Fruit fly (Drosophila melanogaster): ENCODE results near the gene CG9921.
A peak's percentile ranks its signal among the peaks of the same experiment; 100 is the strongest.

The CG9921 gene

dm6 chrX:16350062-16350461, 16.7 kb upstream of the CG9921 start, which contains the start of gene sl (continued):
- TF ChIP-seq lola (GFP tag; optimal IDR thresholded peaks at IDR 0.05), result no peak
- TF ChIP-seq HLH54F (GFP tag; optimal IDR thresholded peaks at IDR 0.05), result no peak
- TF ChIP-seq Awh (GFP tag; IDR thresholded peaks at IDR 0.05), result no peak
- TF ChIP-seq CG2129 (GFP tag; IDR thresholded peaks at IDR 0.05; ENCODE audit: partially characterized antibody), result no peak
- TF ChIP-seq CG6689 (GFP tag; IDR thresholded peaks at IDR 0.05), result no peak
- TF ChIP-seq CG6272 (GFP tag; IDR thresholded peaks at IDR 0.05), result no peak
- 0 out of 3 replicates have a peak, but pooled peaks have one; percentile 10 for TF ChIP-seq otp (GFP tag; IDR thresholded peaks at IDR 0.05)
- TF ChIP-seq B-H2 (GFP tag; optimal IDR thresholded peaks at IDR 0.05), result no peak
- TF ChIP-seq ewg (GFP tag; optimal IDR thresholded peaks at IDR 0.05), result no peak
- no peak for TF ChIP-seq al (GFP tag; IDR thresholded peaks at IDR 0.05)
- TF ChIP-seq CG2116 (GFP tag; optimal IDR thresholded peaks at IDR 0.05), result no peak
- peak; percentile 37 for TF ChIP-seq mam (GFP tag; optimal IDR thresholded peaks at IDR 0.05)
- TF ChIP-seq HLH3B (GFP tag; IDR thresholded peaks at IDR 0.05), result no peak
- TF ChIP-seq kah (GFP tag; optimal IDR thresholded peaks at IDR 0.05), result no peak
- 0 out of 4 replicates have a peak, but pooled peaks have one; percentile 47 for TF ChIP-seq chinmo (GFP tag; IDR thresholded peaks at IDR 0.05; ENCODE audit: partially characterized antibody)
- TF ChIP-seq Gug (GFP tag; IDR thresholded peaks at IDR 0.05), result no peak; the same call in 3 of the 4 replicates
- TF ChIP-seq run (tag; optimal IDR thresholded peaks at IDR 0.05), result no peak
- no peak for TF ChIP-seq caup (GFP tag; optimal IDR thresholded peaks at IDR 0.05; ENCODE audit: severe bottlenecking)
- TF ChIP-seq psq (GFP tag; optimal IDR thresholded peaks at IDR 0.05), result no peak
- peak; percentile 23 for TF ChIP-seq Xbp1 (GFP tag; optimal IDR thresholded peaks at IDR 0.05)
- TF ChIP-seq D19B (GFP tag; optimal IDR thresholded peaks at IDR 0.05), result no peak
- TF ChIP-seq Nf-YC (tag; optimal IDR thresholded peaks at IDR 0.05), result no peak
- TF ChIP-seq Dll (GFP tag; IDR thresholded peaks at IDR 0.05; ENCODE audit: partially characterized antibody), result no peak
- TF ChIP-seq CG1603 (tag; optimal IDR thresholded peaks at IDR 0.05), result no peak
- no peak for TF ChIP-seq CG17385 (GFP tag; optimal IDR thresholded peaks at IDR 0.05)
- TF ChIP-seq CG17829 (tag; optimal IDR thresholded peaks at IDR 0.05), result peak; percentile 44
- peak; percentile 47 for TF ChIP-seq lilli (GFP tag; optimal IDR thresholded peaks at IDR 0.05)
- no peak for TF ChIP-seq CG18011 (GFP tag; optimal IDR thresholded peaks at IDR 0.05)
- TF ChIP-seq ase (GFP tag; IDR thresholded peaks at IDR 0.05), result no peak
- no peak for TF ChIP-seq CG43689 (GFP tag; IDR thresholded peaks at IDR 0.05)
- TF ChIP-seq stwl (tag; optimal IDR thresholded peaks at IDR 0.05), result peak; percentile 95
- no peak for TF ChIP-seq prd (optimal IDR thresholded peaks at IDR 0.05)
- no peak for TF ChIP-seq prd (GFP tag; IDR thresholded peaks at IDR 0.05)
- TF ChIP-seq CG13775 (GFP tag; optimal IDR thresholded peaks at IDR 0.05), result no peak
- no peak for TF ChIP-seq NC2α (GFP tag; optimal IDR thresholded peaks at IDR 0.05)
- no peak for TF ChIP-seq CG10321 (GFP tag; IDR thresholded peaks at IDR 0.05)
- TF ChIP-seq Six4 (GFP tag; optimal IDR thresholded peaks at IDR 0.05), result no peak
- no peak for TF ChIP-seq CG2678 (tag; optimal IDR thresholded peaks at IDR 0.05)
- TF ChIP-seq da (GFP tag; optimal IDR thresholded peaks at IDR 0.05), result no peak
- TF ChIP-seq gt (GFP tag; IDR thresholded peaks at IDR 0.05), result no peak
- TF ChIP-seq Sin3A (optimal IDR thresholded peaks at IDR 0.05), result peak; percentile 6
- TF ChIP-seq CG7987 (GFP tag; optimal IDR thresholded peaks at IDR 0.05), result no peak
- TF ChIP-seq sens-2 (GFP tag; IDR thresholded peaks at IDR 0.05), result no peak; the same call in 1 of the 2 replicates
- peak; percentile 54 for TF ChIP-seq CG4617 (GFP tag; optimal IDR thresholded peaks at IDR 0.05; ENCODE audit: borderline replicate concordance)
- TF ChIP-seq CG7745 (tag; optimal IDR thresholded peaks at IDR 0.05), result no peak
- TF ChIP-seq CG6254 (GFP tag; optimal IDR thresholded peaks at IDR 0.05), result no peak
- no peak for TF ChIP-seq tna (GFP tag; IDR thresholded peaks at IDR 0.05; ENCODE audit: partially characterized antibody)
- TF ChIP-seq az2 (GFP tag; optimal IDR thresholded peaks at IDR 0.05), result no peak
- no peak for TF ChIP-seq CG4282 (GFP tag; optimal IDR thresholded peaks at IDR 0.05)
- no peak for TF ChIP-seq pan (optimal IDR thresholded peaks at IDR 0.05)
- TF ChIP-seq pan (GFP tag; optimal IDR thresholded peaks at IDR 0.05 in 1 of 2, IDR thresholded peaks at IDR 0.05 in 1 of 2), result no peak
- no peak for TF ChIP-seq CG11560 (tag; IDR thresholded peaks at IDR 0.05)
